Fruit fly (Drosophila melanogaster) whole organism, prepupa: Measurements from ENCODE around the gene CG43116.
A peak's percentile ranks its signal among the peaks of the same experiment; 100 is the strongest.

ENCODE experiments used
- CG10631 ChIP-seq: fragments of 200-800 bp; sonication (Bioruptor generic); optimal IDR thresholded peaks from 2 replicates; lab custom pipeline; 2016; ENCODE audit warnings: missing biosample characterization, missing genetic modification characterization
- CG10669 ChIP-seq: fragments of 200-800 bp; sonication (Bioruptor generic); optimal IDR thresholded peaks from 3 replicates; lab custom pipeline; 2018; ENCODE audit warnings: missing biosample characterization, mild to moderate bottlenecking, missing genetic modification characterization, moderate library complexity
- CG11294 ChIP-seq: fragments of 200-800 bp; sonication (Bioruptor generic); IDR thresholded peaks from 2 replicates; pipeline ENCODE4 v1.3.6; 2022; ENCODE audit warnings: missing biosample characterization, missing genetic modification characterization
- CG11762 ChIP-seq: fragments of 200-800 bp; sonication (Bioruptor generic); optimal IDR thresholded peaks from 3 replicates; lab custom pipeline; 2016; ENCODE audit warnings: missing biosample characterization, missing genetic modification characterization; ENCODE audit not compliant: insufficient read depth
- CG11902 ChIP-seq: fragments of 200-800 bp; sonication (Bioruptor generic); optimal IDR thresholded peaks from 3 replicates; lab custom pipeline; 2016; ENCODE audit warnings: missing biosample characterization, missing genetic modification characterization
- CG15336 ChIP-seq: fragments of 200-800 bp; sonication (Bioruptor generic); IDR thresholded peaks from 2 replicates; pipeline ENCODE4 v1.3.6; 2022; ENCODE audit warnings: missing biosample characterization, missing genetic modification characterization
- CG16779 ChIP-seq: fragments of 200-800 bp; sonication (Bioruptor generic); optimal IDR thresholded peaks from 3 replicates; lab custom pipeline; 2017; ENCODE audit warnings: missing biosample characterization, mild to moderate bottlenecking, missing genetic modification characterization
- CG31627 ChIP-seq: fragments of 200-800 bp; sonication (Bioruptor generic); optimal IDR thresholded peaks from 3 replicates; lab custom pipeline; 2016; ENCODE audit warnings: missing biosample characterization, missing genetic modification characterization
- CG32006 ChIP-seq: fragments of 200-800 bp; sonication (Bioruptor generic); optimal IDR thresholded peaks from 3 replicates; lab custom pipeline; 2017; ENCODE audit warnings: missing biosample characterization, mild to moderate bottlenecking, missing genetic modification characterization
- CG34406 ChIP-seq: fragments of 200-800 bp; sonication (Bioruptor generic); optimal IDR thresholded peaks from 3 replicates; lab custom pipeline; 2016; ENCODE audit warnings: missing biosample characterization, missing genetic modification characterization
- CG3919 ChIP-seq: fragments of 200-800 bp; sonication (Bioruptor generic); optimal IDR thresholded peaks from 3 replicates; lab custom pipeline; 2016; ENCODE audit warnings: missing biosample characterization, missing genetic modification characterization
- CG4318 ChIP-seq: fragments of 200-800 bp; sonication (Bioruptor generic); optimal IDR thresholded peaks from 3 replicates; lab custom pipeline; 2017; ENCODE audit warnings: missing biosample characterization, mild to moderate bottlenecking, missing genetic modification characterization
- CG6163 ChIP-seq: fragments of 200-800 bp; sonication (Bioruptor generic); IDR thresholded peaks from 3 replicates; pipeline ENCODE4 v1.3.6; 2022; ENCODE audit warnings: missing biosample characterization, missing genetic modification characterization
- CG6276 ChIP-seq: fragments of 200-800 bp; sonication (Bioruptor generic); optimal IDR thresholded peaks from 2 replicates; lab custom pipeline; 2017; ENCODE audit warnings: missing biosample characterization, mild to moderate bottlenecking, missing genetic modification characterization
- CG6792 ChIP-seq: fragments of 200-800 bp; sonication (Bioruptor generic); optimal IDR thresholded peaks from 3 replicates; lab custom pipeline; 2016; ENCODE audit warnings: missing biosample characterization, missing genetic modification characterization
- CG6854 ChIP-seq: fragments of 200-800 bp; sonication (Bioruptor generic); optimal IDR thresholded peaks from 2 replicates; lab custom pipeline; 2017; ENCODE audit warnings: missing biosample characterization, mild to moderate bottlenecking, missing genetic modification characterization
- CG7368 ChIP-seq: fragments of 200-800 bp; sonication (Bioruptor generic); optimal IDR thresholded peaks from 3 replicates; lab custom pipeline; 2016; ENCODE audit warnings: missing biosample characterization, missing genetic modification characterization
- CG8119 ChIP-seq: fragments of 200-800 bp; sonication (Bioruptor generic); IDR thresholded peaks from 3 replicates; pipeline ENCODE4 v1.3.6; 2022; ENCODE audit warnings: missing biosample characterization, missing genetic modification characterization
- CG8319 ChIP-seq: fragments of 200-800 bp; sonication (Bioruptor generic); optimal IDR thresholded peaks from 3 replicates; lab custom pipeline; 2016; ENCODE audit warnings: missing biosample characterization, missing genetic modification characterization
- Eip75B ChIP-seq: fragments of 200-800 bp; sonication (Bioruptor generic); optimal IDR thresholded peaks from 3 replicates; lab custom pipeline; 2016; ENCODE audit warnings: missing biosample characterization, missing genetic modification characterization
- Ets21C ChIP-seq: fragments of 200-800 bp; sonication (Bioruptor generic); optimal IDR thresholded peaks from 3 replicates; lab custom pipeline; 2016; ENCODE audit warnings: missing biosample characterization, missing genetic modification characterization
- Ets96B ChIP-seq: fragments of 200-800 bp; optimal IDR thresholded peaks from 2 replicates; lab custom pipeline; 2019; ENCODE audit warnings: missing biosample characterization, mild to moderate bottlenecking, missing genetic modification characterization, moderate library complexity
- Gug ChIP-seq: fragments of 200-800 bp; sonication (Bioruptor generic); IDR thresholded peaks from 2 replicates; pipeline ENCODE4 v1.3.6; 2022; ENCODE audit warnings: missing biosample characterization, missing genetic modification characterization
- Hr38 ChIP-seq: sonication (Bioruptor generic); optimal IDR thresholded peaks from 2 replicates; lab custom pipeline; 2016; ENCODE audit warnings: missing biosample characterization, missing genetic modification characterization
- Lpt ChIP-seq: fragments of 200-800 bp; sonication (Bioruptor generic); optimal IDR thresholded peaks from 3 replicates; lab custom pipeline; 2016; ENCODE audit warnings: missing biosample characterization, missing genetic modification characterization
- Met ChIP-seq: fragments of 200-800 bp; sonication (Bioruptor generic); optimal IDR thresholded peaks from 3 replicates; lab custom pipeline; 2016; ENCODE audit warnings: missing biosample characterization, missing genetic modification characterization
- OdsH ChIP-seq: fragments of 200-800 bp; sonication (Bioruptor generic); optimal IDR thresholded peaks from 3 replicates; lab custom pipeline; 2016; ENCODE audit warnings: missing biosample characterization, missing genetic modification characterization
- Smox ChIP-seq: fragments of 200-800 bp; sonication (Bioruptor generic); optimal IDR thresholded peaks from 3 replicates; lab custom pipeline; 2016; ENCODE audit warnings: missing biosample characterization, missing genetic modification characterization
- Sox102F ChIP-seq: fragments of 200-800 bp; sonication (Bioruptor generic); optimal IDR thresholded peaks from 2 replicates; lab custom pipeline; 2016; ENCODE audit warnings: missing biosample characterization, mild to moderate bottlenecking, missing genetic modification characterization
- achi ChIP-seq: fragments of 200-800 bp; sonication (Bioruptor generic); optimal IDR thresholded peaks from 3 replicates; lab custom pipeline; 2016; ENCODE audit warnings: missing biosample characterization, missing genetic modification characterization
- acj6 ChIP-seq: fragments of 200-800 bp; sonication (Bioruptor generic); optimal IDR thresholded peaks from 3 replicates; lab custom pipeline; 2016; ENCODE audit warnings: missing biosample characterization, missing genetic modification characterization
- cyc ChIP-seq: fragments of 200-800 bp; sonication (Bioruptor generic); optimal IDR thresholded peaks from 3 replicates; lab custom pipeline; 2016; ENCODE audit warnings: missing biosample characterization, missing genetic modification characterization
- dac ChIP-seq: fragments of 200-800 bp; sonication (Bioruptor generic); optimal IDR thresholded peaks from 2 replicates; lab custom pipeline; 2017; ENCODE audit warnings: missing biosample characterization, mild to moderate bottlenecking, missing genetic modification characterization
- esn ChIP-seq: fragments of 200-800 bp; sonication (Bioruptor generic); optimal IDR thresholded peaks from 2 replicates; lab custom pipeline; 2016; ENCODE audit warnings: missing biosample characterization, mild to moderate bottlenecking, missing genetic modification characterization, moderate library complexity
- fd59A ChIP-seq: fragments of 200-800 bp; sonication (Bioruptor generic); optimal IDR thresholded peaks from 2 replicates; lab custom pipeline; 2017; ENCODE audit warnings: missing biosample characterization, mild to moderate bottlenecking, missing genetic modification characterization, missing genetic modification reagents
- fd85E ChIP-seq: fragments of 200-800 bp; sonication (Bioruptor generic); optimal IDR thresholded peaks from 3 replicates; lab custom pipeline; 2016; ENCODE audit warnings: missing biosample characterization, missing genetic modification characterization
- fkh ChIP-seq: fragments of 200-800 bp; sonication (Bioruptor generic); optimal IDR thresholded peaks from 3 replicates; lab custom pipeline; 2017; ENCODE audit warnings: missing biosample characterization, mild to moderate bottlenecking, missing genetic modification characterization, moderate library complexity
- lz ChIP-seq: fragments of 200-800 bp; sonication (Bioruptor generic); optimal IDR thresholded peaks from 3 replicates; lab custom pipeline; 2016; ENCODE audit warnings: missing biosample characterization, missing genetic modification characterization
- net ChIP-seq: fragments of 200-800 bp; sonication (Bioruptor generic); optimal IDR thresholded peaks from 3 replicates; lab custom pipeline; 2016; ENCODE audit warnings: missing biosample characterization, missing genetic modification characterization
- pdm3 ChIP-seq: fragments of 200-800 bp; sonication (Bioruptor generic); optimal IDR thresholded peaks from 3 replicates; lab custom pipeline; 2016; ENCODE audit warnings: missing biosample characterization, missing genetic modification characterization
- salr ChIP-seq, 2 experiments: fragments of 200-800 bp; sonication (Bioruptor generic); optimal IDR thresholded peaks; 3 replicates each; lab custom pipeline; 2016 to 2018; ENCODE audit warnings: missing biosample characterization in 2 of 2, missing genetic modification characterization in 2 of 2, mild to moderate bottlenecking in 1 of 2
- spab ChIP-seq: fragments of 200-800 bp; sonication (Bioruptor generic); optimal IDR thresholded peaks from 2 replicates; lab custom pipeline; 2017; ENCODE audit warnings: missing biosample characterization, mild to moderate bottlenecking, missing genetic modification characterization, missing genetic modification reagents
- ss ChIP-seq, 2 experiments: fragments of 200-800 bp; sonication (Bioruptor generic); optimal IDR thresholded peaks; 2 replicates in 1 of 2; 3 replicates in 1 of 2; lab custom pipeline; 2017 to 2018; ENCODE audit warnings: mild to moderate bottlenecking in 2 of 2, missing biosample characterization in 2 of 2, missing genetic modification characterization in 2 of 2, moderate library complexity in 1 of 2
- topi ChIP-seq: fragments of 200-800 bp; sonication (Bioruptor generic); optimal IDR thresholded peaks from 3 replicates; lab custom pipeline; 2016; ENCODE audit warnings: missing biosample characterization, missing genetic modification characterization

The CG43116 gene

dm6 chr3R:26021195-26021914 is 24.6 kb upstream of the CG43116 start (continued):
- TF ChIP-seq CG7368 (GFP tag; lab: Kevin White, UChicago) (peak; percentile 78), CG34406 (GFP tag; lab: Kevin White, UChicago) (peak; percentile 94), fkh (peak; percentile 54), lz (GFP tag; lab: Kevin White, UChicago) (peak; percentile 95), Met (peak; percentile 95), pdm3 (GFP tag; lab: Kevin White, UChicago) (peak; percentile 93), OdsH (peak; percentile 92), CG8119 (GFP tag; lab: Robert Waterston, UW) (peak; percentile 87), topi (GFP tag; lab: Kevin White, UChicago) (peak; percentile 95), fd85E (GFP tag; lab: Kevin White, UChicago) (peak; percentile 41), CG3919 (peak; percentile 91), CG6792 (GFP tag; lab: Kevin White, UChicago) (peak; percentile 94), acj6 (GFP tag; lab: Kevin White, UChicago) (peak; percentile 92), CG10669 (GFP tag; lab: Kevin White, UChicago) (peak; percentile 93), CG10631 (GFP tag; lab: Kevin White, UChicago) (peak; percentile 96), fd59A (GFP tag; lab: Kevin White, UChicago) (peak; percentile 93), CG6163 (peak; percentile 62; the same call in 2 of the 3 replicates), achi (peak; percentile 92), esn (GFP tag; lab: Kevin White, UChicago) (peak; percentile 97), CG8319 (GFP tag; lab: Kevin White, UChicago) (peak; percentile 90), Ets96B (tag; lab: Kevin White, UChicago) (peak; percentile 94), CG6854 (GFP tag; lab: Kevin White, UChicago) (peak; percentile 71), CG6276 (peak; percentile 95), Sox102F (peak; percentile 75), CG11902 (GFP tag; lab: Kevin White, UChicago) (peak; percentile 92), CG15336 (GFP tag; lab: Robert Waterston, UW) (peak; percentile 82), dac (GFP tag; lab: Kevin White, UChicago) (peak; percentile 81), Smox (GFP tag; lab: Kevin White, UChicago) (peak; percentile 93), CG32006 (GFP tag; lab: Kevin White, UChicago) (peak; percentile 98), Hr38 (no peak)

DNA sequence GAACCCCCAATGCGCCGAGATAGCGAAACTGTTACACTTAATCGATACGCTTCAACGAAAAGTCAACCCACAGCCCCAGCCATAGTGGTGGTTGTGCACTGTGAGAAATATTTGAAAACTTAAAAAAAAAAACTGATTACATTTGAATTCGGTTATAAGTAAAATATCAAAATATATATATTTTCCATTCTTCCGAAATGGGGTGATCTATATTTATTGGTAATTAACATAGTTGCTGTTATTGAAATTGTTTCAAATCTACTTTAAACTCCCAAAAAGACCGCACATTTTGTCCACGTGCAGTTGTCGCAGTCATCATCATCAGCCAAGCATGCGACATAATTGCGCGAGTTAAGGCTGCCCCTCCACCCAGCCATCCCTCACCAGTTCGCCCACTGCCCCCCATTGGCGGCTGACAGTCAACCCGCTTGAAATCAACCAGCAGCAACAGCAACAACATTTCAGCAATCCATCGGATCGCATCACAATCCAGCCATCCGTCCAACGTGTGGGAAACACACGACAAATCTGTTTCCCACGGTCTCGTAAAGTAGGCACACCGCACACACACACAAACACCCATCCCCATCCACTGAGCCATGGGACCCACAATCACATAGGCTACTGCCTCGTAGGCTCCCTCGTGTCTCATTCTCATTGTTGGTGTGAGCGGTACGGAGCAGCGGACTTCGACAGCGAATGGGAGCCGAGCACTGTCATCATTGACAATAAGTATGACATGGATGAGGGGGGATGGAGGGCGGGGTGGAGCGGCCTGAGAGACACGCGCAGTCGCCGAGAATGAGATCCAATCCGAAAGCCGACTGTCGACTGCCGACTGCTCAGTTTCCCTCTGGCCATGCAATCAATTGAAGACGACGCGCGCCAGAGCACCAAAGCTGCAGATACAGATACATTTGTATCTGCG is 23.7 kb upstream of the CG43116 start:
- TF ChIP-seq CG11902 (GFP tag; lab: Kevin White, UChicago) (peak; percentile 47), Sox102F (peak; percentile 26), Lpt (GFP tag; lab: Kevin White, UChicago) (peak; percentile 25), salr (GFP tag; optimal IDR thresholded peaks at IDR 0.05; lab: Kevin White, UChicago) (peak; percentile 34 to 75), fkh (no peak), CG6854 (GFP tag; lab: Kevin White, UChicago) (no peak), cyc (GFP tag; lab: Kevin White, UChicago) (peak; percentile 43), dac (GFP tag; lab: Kevin White, UChicago) (peak; percentile 53), Ets21C (GFP tag; lab: Kevin White, UChicago) (peak; percentile 6), net (GFP tag; lab: Kevin White, UChicago) (peak; percentile 62), ss (GFP tag; optimal IDR thresholded peaks at IDR 0.05; lab: Kevin White, UChicago) (peak; percentile 9 to 61), CG4318 (GFP tag; lab: Kevin White, UChicago) (peak; percentile 78), CG11762 (GFP tag; lab: Kevin White, UChicago) (peak; percentile 59), CG31627 (GFP tag; lab: Kevin White, UChicago) (peak; percentile 15), lz (GFP tag; lab: Kevin White, UChicago) (peak; percentile 46), CG16779 (tag; lab: Kevin White, UChicago) (peak; percentile 40), spab (GFP tag; lab: Kevin White, UChicago) (peak; percentile 66), CG11294 (GFP tag; lab: Robert Waterston, UW) (peak; percentile 19; the same call in 1 of the 2 replicates), acj6 (GFP tag; lab: Kevin White, UChicago) (peak; percentile 72), Eip75B (peak; percentile 61), Met (peak; percentile 53), CG3919 (peak; percentile 62), CG34406 (GFP tag; lab: Kevin White, UChicago) (peak; percentile 73), CG6163 (peak; percentile 81), CG6792 (GFP tag; lab: Kevin White, UChicago) (peak; percentile 33), achi (peak; percentile 77), OdsH (peak; percentile 82), CG6276 (peak; percentile 74), CG8319 (GFP tag; lab: Kevin White, UChicago) (peak; percentile 24), Gug (GFP tag; lab: Robert Waterston, UW) (peak; percentile 58)
